Fruit fly (Drosophila melanogaster) whole organism, embryonic: ENCODE results near the gene Shc.
A peak's percentile ranks its signal among the peaks of the same experiment; 100 is the strongest.

ENCODE experiments used
- Adf1 ChIP-seq: fragments of 200-800 bp; sonication (Bioruptor generic); IDR thresholded peaks from 2 replicates; pipeline ENCODE4 v1.3.6; 2022; ENCODE audit warnings: missing biosample characterization, missing genetic modification characterization
- BtbVII ChIP-seq: fragments of 200-800 bp; sonication (Bioruptor generic); optimal IDR thresholded peaks from 3 replicates; lab custom pipeline; 2017; ENCODE audit warnings: missing biosample characterization, mild to moderate bottlenecking, missing genetic modification characterization
- CG12236 ChIP-seq: fragments of 200-800 bp; sonication (Bioruptor generic); optimal IDR thresholded peaks from 2 replicates; lab custom pipeline; 2016; ENCODE audit warnings: missing biosample characterization, missing genetic modification characterization
- CG13296 ChIP-seq: fragments of 200-800 bp; sonication (Bioruptor generic); optimal IDR thresholded peaks from 3 replicates; lab custom pipeline; 2018; ENCODE audit warnings: missing biosample characterization, mild to moderate bottlenecking, missing genetic modification characterization
- CG13424 ChIP-seq: fragments of 200-800 bp; sonication (Bioruptor generic); optimal IDR thresholded peaks from 2 replicates; lab custom pipeline; 2019; ENCODE audit warnings: missing biosample characterization, mild to moderate bottlenecking, missing genetic modification characterization, moderate library complexity
- CG13624 ChIP-seq: fragments of 200-800 bp; sonication (Bioruptor generic); optimal IDR thresholded peaks from 2 replicates; lab custom pipeline; 2016; ENCODE audit warnings: missing biosample characterization, missing genetic modification characterization
- CG14710 ChIP-seq: fragments of 200-800 bp; sonication (Bioruptor generic); optimal IDR thresholded peaks from 3 replicates; lab custom pipeline; 2019; ENCODE audit warnings: missing biosample characterization, mild to moderate bottlenecking, missing genetic modification characterization, moderate library complexity
- CG1647 ChIP-seq: fragments of 200-800 bp; sonication (Bioruptor generic); optimal IDR thresholded peaks from 3 replicates; lab custom pipeline; 2016; ENCODE audit warnings: missing biosample characterization, missing genetic modification characterization
- CG17568 ChIP-seq: fragments of 200-800 bp; sonication (Bioruptor generic); optimal IDR thresholded peaks from 2 replicates; lab custom pipeline; 2018; ENCODE audit warnings: missing biosample characterization, mild to moderate bottlenecking, missing genetic modification characterization, moderate library complexity
- CG17802 ChIP-seq: fragments of 200-800 bp; sonication (Bioruptor generic); optimal IDR thresholded peaks from 2 replicates; lab custom pipeline; 2018; ENCODE audit warnings: missing biosample characterization, mild to moderate bottlenecking, missing genetic modification characterization, moderate library complexity
- CG1832 ChIP-seq: fragments of 200-800 bp; sonication (Bioruptor generic); optimal IDR thresholded peaks from 2 replicates; lab custom pipeline; 2017; ENCODE audit warnings: missing biosample characterization, mild to moderate bottlenecking, missing genetic modification characterization, inconsistent platforms
- CG18599 ChIP-seq: fragments of 200-800 bp; sonication (Bioruptor generic); optimal IDR thresholded peaks from 3 replicates; lab custom pipeline; 2017; ENCODE audit warnings: missing biosample characterization, missing genetic modification characterization, mild to moderate bottlenecking, moderate library complexity, missing genetic modification reagents
- CG2120 ChIP-seq: fragments of 200-800 bp; sonication (Bioruptor generic); optimal IDR thresholded peaks from 3 replicates; lab custom pipeline; 2016; ENCODE audit warnings: missing biosample characterization, missing genetic modification characterization
- CG32767 ChIP-seq: fragments of 200-800 bp; sonication (Bioruptor generic); IDR thresholded peaks from 2 replicates; pipeline ENCODE4 v1.3.6; 2022; ENCODE audit warnings: missing biosample characterization, missing genetic modification characterization
- CG32772 ChIP-seq: fragments of 200-800 bp; sonication (Bioruptor generic); IDR thresholded peaks from 2 replicates; pipeline ENCODE4 v1.3.6; 2022; ENCODE audit warnings: missing biosample characterization, missing genetic modification characterization
- CG34224 ChIP-seq: fragments of 200-800 bp; sonication (Bioruptor generic); IDR thresholded peaks from 3 replicates; pipeline ENCODE4 v1.3.6; 2022; ENCODE audit warnings: missing biosample characterization, missing genetic modification characterization; ENCODE audit not compliant: partially characterized antibody
- CG4617 ChIP-seq: fragments of 200-800 bp; sonication (Bioruptor generic); optimal IDR thresholded peaks from 3 replicates; lab custom pipeline; 2016; ENCODE audit warnings: missing biosample characterization, missing genetic modification characterization, borderline replicate concordance
- CG7928 ChIP-seq: fragments of 200-800 bp; sonication (Bioruptor generic); optimal IDR thresholded peaks from 2 replicates; lab custom pipeline; 2017; ENCODE audit warnings: missing biosample characterization, mild to moderate bottlenecking, missing genetic modification characterization
- Chrac-16 ChIP-seq: fragments of 200-800 bp; sonication (Bioruptor generic); optimal IDR thresholded peaks from 3 replicates; lab custom pipeline; 2016; ENCODE audit warnings: missing biosample characterization, missing genetic modification characterization
- D19B ChIP-seq: fragments of 200-800 bp; sonication (Bioruptor generic); optimal IDR thresholded peaks from 2 replicates; lab custom pipeline; 2017; ENCODE audit warnings: missing biosample characterization, mild to moderate bottlenecking, missing genetic modification characterization
- Drgx ChIP-seq: fragments of 200-800 bp; sonication (Bioruptor generic); IDR thresholded peaks from 2 replicates; pipeline ENCODE4 v1.3.6; 2022; ENCODE audit warnings: missing biosample characterization, missing genetic modification characterization
- Hr39 ChIP-seq: fragments of >200 bp; optimal IDR thresholded peaks from 2 replicates; lab custom pipeline; 2017
- Lpt ChIP-seq: fragments of >200 bp; optimal IDR thresholded peaks from 2 replicates; lab custom pipeline; 2018; ENCODE audit warnings: missing biosample characterization, missing genetic modification characterization
- Nf-YB ChIP-seq: fragments of 200-800 bp; sonication (Bioruptor generic); optimal IDR thresholded peaks from 3 replicates; lab custom pipeline; 2019; ENCODE audit warnings: missing biosample characterization, mild to moderate bottlenecking, missing genetic modification characterization, moderate library complexity
- Pdp1 ChIP-seq, 2 experiments: fragments of 200-800 bp; sonication (Bioruptor generic); optimal IDR thresholded peaks; 3 replicates each; lab custom pipeline; 2016; ENCODE audit warnings: missing biosample characterization in 2 of 2, missing genetic modification characterization in 2 of 2, mild to moderate bottlenecking in 1 of 2, moderate library complexity in 1 of 2
- Poxn ChIP-seq: fragments of 200-800 bp; sonication (Bioruptor generic); IDR thresholded peaks from 2 replicates; pipeline ENCODE4 v1.3.6; 2022; ENCODE audit warnings: missing biosample characterization, missing genetic modification characterization
- Side ChIP-seq: fragments of 200-800 bp; sonication (Bioruptor generic); optimal IDR thresholded peaks from 2 replicates; lab custom pipeline; 2016; ENCODE audit warnings: missing biosample characterization, missing genetic modification characterization
- TFAM ChIP-seq: fragments of 200-800 bp; sonication (Bioruptor generic); optimal IDR thresholded peaks from 2 replicates; lab custom pipeline; 2017; ENCODE audit warnings: missing biosample characterization, missing genetic modification characterization, inconsistent platforms
- Usf ChIP-seq: fragments of 200-800 bp; sonication (Bioruptor generic); optimal IDR thresholded peaks from 2 replicates; lab custom pipeline; 2017; ENCODE audit warnings: missing genotype, missing biosample characterization, missing genetic modification characterization
- ac ChIP-seq: fragments of 200-800 bp; sonication (Bioruptor generic); optimal IDR thresholded peaks from 3 replicates; lab custom pipeline; 2017; ENCODE audit warnings: missing biosample characterization, mild to moderate bottlenecking, missing genetic modification characterization
- ara ChIP-seq: fragments of 200-800 bp; sonication (Bioruptor generic); IDR thresholded peaks from 2 replicates; pipeline ENCODE4 v1.3.6; 2022; ENCODE audit warnings: missing biosample characterization, missing genetic modification characterization
- bsh ChIP-seq, 2 experiments: fragments of 200-800 bp; sonication (Bioruptor generic); optimal IDR thresholded peaks; 2 replicates each; lab custom pipeline; 2017 to 2018; ENCODE audit warnings: mild to moderate bottlenecking in 2 of 2, missing biosample characterization in 2 of 2, missing genetic modification characterization in 2 of 2, moderate library complexity in 1 of 2
- cg ChIP-seq: fragments of 200-800 bp; sonication (Bioruptor generic); optimal IDR thresholded peaks from 3 replicates; lab custom pipeline; 2019; ENCODE audit warnings: missing biosample characterization, mild to moderate bottlenecking, missing genetic modification characterization, moderate library complexity
- chinmo ChIP-seq: fragments of 200-800 bp; sonication (Bioruptor generic); IDR thresholded peaks from 4 replicates; pipeline ENCODE4 v1.3.6; 2022; ENCODE audit warnings: missing biosample characterization, missing genetic modification characterization; ENCODE audit not compliant: partially characterized antibody
- da ChIP-seq: fragments of 200-800 bp; sonication (Bioruptor generic); optimal IDR thresholded peaks from 2 replicates; lab custom pipeline; 2016; ENCODE audit warnings: missing biosample characterization, missing genetic modification characterization
- dati ChIP-seq: fragments of 200-800 bp; sonication (Bioruptor generic); IDR thresholded peaks from 2 replicates; pipeline ENCODE4 v1.3.6; 2022; ENCODE audit warnings: missing biosample characterization, missing genetic modification characterization
- dimm ChIP-seq: fragments of 200-800 bp; sonication (Bioruptor generic); IDR thresholded peaks from 2 replicates; pipeline ENCODE4 v1.3.6; 2022; ENCODE audit warnings: missing biosample characterization, missing genetic modification characterization
- esg ChIP-seq: fragments of 200-800 bp; sonication (Bioruptor generic); conservative IDR thresholded peaks from 2 replicates; pipeline ENCODE4 v1.3.6; 2022; ENCODE audit warnings: missing biosample characterization, missing genetic modification characterization
- fd64A ChIP-seq: fragments of 200-800 bp; sonication (Bioruptor generic); optimal IDR thresholded peaks from 3 replicates; lab custom pipeline; 2018; ENCODE audit warnings: missing biosample characterization, mild to moderate bottlenecking, missing genetic modification characterization
- grau ChIP-seq: fragments of 200-800 bp; optimal IDR thresholded peaks from 3 replicates; lab custom pipeline; 2019; ENCODE audit warnings: missing biosample characterization, mild to moderate bottlenecking, missing genetic modification characterization, moderate library complexity
- gsb-n ChIP-seq: fragments of 200-800 bp; sonication (Bioruptor generic); optimal IDR thresholded peaks from 3 replicates; lab custom pipeline; 2018; ENCODE audit warnings: missing biosample characterization, mild to moderate bottlenecking, missing genetic modification characterization
- hkb ChIP-seq, 2 experiments: fragments of 200-800 bp in 1 of 2; fragments of >200 bp in 1 of 2; sonication (Bioruptor generic) in 1 of 2; IDR thresholded peaks in 1 of 2; optimal IDR thresholded peaks in 1 of 2; 2 replicates each; pipeline versions ENCODE4 v1.3.6 to Lab custom; 2017 to 2022; ENCODE audit warnings: missing biosample characterization in 1 of 2, missing genetic modification characterization in 1 of 2
- hth ChIP-seq: fragments of >200 bp; optimal IDR thresholded peaks from 2 replicates; lab custom pipeline; 2017; ENCODE audit warnings: inconsistent platforms
- inv ChIP-seq: fragments of 200-800 bp; sonication (Bioruptor generic); IDR thresholded peaks from 2 replicates; pipeline ENCODE4 v1.3.6; 2022; ENCODE audit warnings: missing biosample characterization, missing genetic modification characterization; ENCODE audit not compliant: partially characterized antibody
- nerfin-1 ChIP-seq: fragments of 200-800 bp; sonication (Bioruptor generic); optimal IDR thresholded peaks from 3 replicates; lab custom pipeline; 2019; ENCODE audit warnings: missing biosample characterization, mild to moderate bottlenecking, missing genetic modification characterization, moderate library complexity
- pnt ChIP-seq: fragments of 200-800 bp; sonication (Bioruptor generic); optimal IDR thresholded peaks from 3 replicates; lab custom pipeline; 2016; ENCODE audit warnings: missing biosample characterization, missing genetic modification characterization
- repo ChIP-seq: fragments of 200-800 bp; sonication (Bioruptor generic); optimal IDR thresholded peaks from 2 replicates; lab custom pipeline; 2016; ENCODE audit warnings: missing biosample characterization, missing genetic modification characterization
- tgo ChIP-seq: fragments of 200-800 bp; sonication (Bioruptor generic); IDR thresholded peaks from 3 replicates; pipeline ENCODE4 v1.3.6; 2022; ENCODE audit warnings: missing biosample characterization, missing genetic modification characterization
- trh ChIP-seq: fragments of 200-800 bp; sonication (Bioruptor generic); optimal IDR thresholded peaks from 2 replicates; lab custom pipeline; 2016; ENCODE audit warnings: missing biosample characterization, missing genetic modification characterization
- zfh2 ChIP-seq: fragments of 200-800 bp; sonication (Bioruptor generic); optimal IDR thresholded peaks from 2 replicates; lab custom pipeline; 2016; ENCODE audit warnings: missing biosample characterization, missing genetic modification characterization

The Shc gene

dm6 chr3L:9402157-9402890 lies 24.5 kb upstream of the Shc start, which contains the start of gene eIF4E1 (continued):
- no peak for TF ChIP-seq repo (GFP tag; lab: Kevin White, UChicago)
- TF ChIP-seq trh (GFP tag; lab: Kevin White, UChicago), result no peak
- no peak for TF ChIP-seq CG32772
- peak; percentile 40 for TF ChIP-seq CG13624
- TF ChIP-seq Hr39 (lab: Kevin White, UChicago), result no peak
- TF ChIP-seq Side (GFP tag; lab: Kevin White, UChicago), result no peak
- no peak for TF ChIP-seq grau
- TF ChIP-seq cg (GFP tag; lab: Kevin White, UChicago), result no peak
- no peak for TF ChIP-seq ara
- TF ChIP-seq CG4617 (GFP tag; lab: Kevin White, UChicago), result peak; percentile 88
- TF ChIP-seq fd64A (GFP tag; lab: Kevin White, UChicago), result no peak
- no peak for TF ChIP-seq Usf (GFP tag; lab: Kevin White, UChicago)
- TF ChIP-seq da (GFP tag; lab: Kevin White, UChicago), result no peak
- TF ChIP-seq hth (lab: Kevin White, UChicago), result no peak
- peak; percentile 16 for TF ChIP-seq zfh2 (GFP tag; lab: Kevin White, UChicago)
- TF ChIP-seq bsh (GFP tag; optimal IDR thresholded peaks at IDR 0.05; lab: Kevin White, UChicago), result no peak
- 0 out of 2 replicates have a peak, but pooled peaks have one; percentile 28 for TF ChIP-seq Adf1 (GFP tag; lab: Robert Waterston, UW)
- no peak for TF ChIP-seq dimm (GFP tag; lab: Robert Waterston, UW)
- no peak for TF ChIP-seq CG7928
- TF ChIP-seq Pdp1 (GFP tag; optimal IDR thresholded peaks at IDR 0.05; lab: Kevin White, UChicago), result peak; percentile 56 to 91
- TF ChIP-seq CG18599 (GFP tag; lab: Kevin White, UChicago), result no peak
- TF ChIP-seq tgo (GFP tag; lab: Robert Waterston, UW), result no peak
- TF ChIP-seq Poxn, result no peak
- TF ChIP-seq CG32767 (GFP tag; lab: Robert Waterston, UW), result no peak
- TF ChIP-seq CG1832 (GFP tag; lab: Kevin White, UChicago), result no peak
- no peak for TF ChIP-seq CG12236
- peak; percentile 81 for TF ChIP-seq inv
- no peak for TF ChIP-seq CG13296
- TF ChIP-seq pnt, result no peak
- 0 out of 4 replicates have a peak, but pooled peaks have one; percentile 19 for TF ChIP-seq chinmo (GFP tag; lab: Robert Waterston, UW)
- no peak for TF ChIP-seq D19B (GFP tag; lab: Kevin White, UChicago)
- TF ChIP-seq Chrac-16 (GFP tag; lab: Kevin White, UChicago), result no peak
- TF ChIP-seq TFAM (GFP tag; lab: Kevin White, UChicago), result no peak
- TF ChIP-seq CG34224 (GFP tag; lab: Robert Waterston, UW), result peak; percentile 58
- no peak for TF ChIP-seq ac
- TF ChIP-seq gsb-n, result no peak
- TF ChIP-seq nerfin-1, result no peak
- TF ChIP-seq CG17568 (GFP tag; lab: Kevin White, UChicago), result no peak
- no peak for TF ChIP-seq esg
- TF ChIP-seq CG17802, result no peak
- TF ChIP-seq dati, result no peak
- no peak for TF ChIP-seq Drgx (GFP tag; lab: Robert Waterston, UW)
- TF ChIP-seq CG14710, result peak; percentile 71
- no peak for TF ChIP-seq CG13424 (tag; lab: Kevin White, UChicago)
- no peak for TF ChIP-seq Nf-YB (GFP tag; lab: Kevin White, UChicago)
- no peak for TF ChIP-seq BtbVII (GFP tag; lab: Kevin White, UChicago)
- TF ChIP-seq CG2120 (GFP tag; lab: Kevin White, UChicago), result peak; percentile 13
- TF ChIP-seq CG1647 (GFP tag; lab: Kevin White, UChicago), result no peak
- TF ChIP-seq Lpt (GFP tag; lab: Kevin White, UChicago), result no peak
- no peak for TF ChIP-seq hkb (optimal IDR thresholded peaks at IDR 0.05; lab: Kevin White, UChicago)
- TF ChIP-seq hkb (GFP tag; IDR thresholded peaks at IDR 0.05; lab: Robert Waterston, UW), result no peak
